Worm (Caenorhabditis elegans) whole organism, young adult: ENCODE measurements around the gene cts-1.

Source experiments
- B0336.3 ChIP-seq: fragments of 200-800 bp; sonication (Bioruptor generic); IDR thresholded peaks from 2 replicates; pipeline ENCODE4 v1.3.6; 2022; ENCODE audit warnings: missing genetic modification characterization, missing compliant biosample characterization
- C17E4.6 ChIP-seq: fragments of 200-800 bp; sonication (Bioruptor generic); IDR thresholded peaks from 2 replicates; pipeline ENCODE4 v1.3.6; 2022; ENCODE audit warnings: missing genetic modification reagents, missing genetic modification characterization, missing compliant biosample characterization
- F10E7.11 ChIP-seq: sonication (generic microtip); optimal IDR thresholded peaks from 2 replicates; lab custom pipeline; 2017; ENCODE audit warnings: mild to moderate bottlenecking, missing genetic modification characterization, moderate library complexity, missing compliant biosample characterization
- F23B12.7 ChIP-seq: sonication (generic microtip); optimal IDR thresholded peaks from 2 replicates; lab custom pipeline; 2017; ENCODE audit warnings: missing genetic modification characterization, mild to moderate bottlenecking, missing compliant biosample characterization, antibody characterized with exemption, moderate library complexity; ENCODE audit not compliant: insufficient read depth
- F37B4.10 ChIP-seq: fragments of 200-800 bp; sonication (Bioruptor generic); IDR thresholded peaks from 2 replicates; pipeline ENCODE4 v1.3.6; 2022; ENCODE audit warnings: missing genetic modification characterization, missing compliant biosample characterization
- F39B2.1 ChIP-seq: fragments of 200-800 bp; sonication (Bioruptor generic); IDR thresholded peaks from 2 replicates; pipeline ENCODE4 v1.3.6; 2022; ENCODE audit warnings: missing genetic modification reagents, missing genetic modification characterization, missing compliant biosample characterization
- K12H6.12 ChIP-seq: fragments of 200-800 bp; sonication (Bioruptor generic); optimal IDR thresholded peaks from 2 replicates; lab custom pipeline; 2018; ENCODE audit warnings: mild to moderate bottlenecking, missing genetic modification characterization, missing compliant biosample characterization
- Y53G8AR.9 ChIP-seq: fragments of 200-800 bp; sonication (Bioruptor generic); conservative IDR thresholded peaks from 2 replicates; pipeline ENCODE4 v1.3.6; 2022; ENCODE audit warnings: missing genetic modification reagents, missing genetic modification characterization, missing compliant biosample characterization
- Y67H2A.10 ChIP-seq: fragments of 200-800 bp; sonication (Bioruptor generic); conservative IDR thresholded peaks from 2 replicates; pipeline ENCODE4 v1.3.6; 2022; ENCODE audit warnings: missing genetic modification reagents, missing genetic modification characterization, missing compliant biosample characterization
- Y95B8A.8 ChIP-seq: fragments of 200-800 bp; sonication (Bioruptor generic); IDR thresholded peaks from 2 replicates; pipeline ENCODE4 v1.3.6; 2022; ENCODE audit warnings: missing genetic modification reagents, missing genetic modification characterization, missing compliant biosample characterization
- ZK185.1 ChIP-seq: sonication (generic microtip); optimal IDR thresholded peaks from 2 replicates; lab custom pipeline; 2016; ENCODE audit warnings: mild to moderate bottlenecking, missing genetic modification characterization, missing compliant biosample characterization; ENCODE audit not compliant: poor library complexity, severe bottlenecking
- akir-1 ChIP-seq: fragments of 200-800 bp; sonication (Bioruptor generic); optimal IDR thresholded peaks from 2 replicates; lab custom pipeline; 2018; ENCODE audit warnings: mild to moderate bottlenecking, missing genetic modification characterization, moderate library complexity, missing compliant biosample characterization
- ama-1 ChIP-seq, 3 experiments: fragments of 150-350 bp in 1 of 3; sonication (generic microtip) in 2 of 3; optimal IDR thresholded peaks; 2 replicates each; lab custom pipeline; 2014 to 2018; ENCODE audit warnings: missing biosample characterization in 2 of 3, missing genetic modification characterization in 2 of 3, missing genetic modification reagents in 2 of 3
- athp-1 ChIP-seq: sonication (generic microtip); optimal IDR thresholded peaks from 2 replicates; lab custom pipeline; 2017; ENCODE audit warnings: mild to moderate bottlenecking, missing genetic modification characterization, missing compliant biosample characterization
- cebp-1 ChIP-seq, 2 experiments: fragments of 200-800 bp in 1 of 2; sonication (Bioruptor generic) in 1 of 2; sonication (generic microtip) in 1 of 2; IDR thresholded peaks in 1 of 2; optimal IDR thresholded peaks in 1 of 2; 2 replicates each; pipeline versions ENCODE4 v1.3.6 to Lab custom; 2017 to 2022; ENCODE audit warnings: missing compliant biosample characterization in 2 of 2, missing genetic modification characterization in 2 of 2, mild to moderate bottlenecking in 1 of 2, missing genetic modification reagents in 1 of 2, moderate library complexity in 1 of 2
- ceh-27 ChIP-seq: fragments of 200-800 bp; sonication (Bioruptor generic); optimal IDR thresholded peaks from 2 replicates; lab custom pipeline; 2018; ENCODE audit warnings: mild to moderate bottlenecking, missing genetic modification characterization, moderate library complexity, missing compliant biosample characterization
- ceh-79 ChIP-seq: sonication (generic microtip); optimal IDR thresholded peaks from 2 replicates; lab custom pipeline; 2017; ENCODE audit warnings: mild to moderate bottlenecking, missing genetic modification characterization, missing compliant biosample characterization
- efl-1 ChIP-seq: fragments of 150-350 bp; optimal IDR thresholded peaks from 2 replicates; lab custom pipeline; 2014; ENCODE audit warnings: missing biosample characterization, missing genetic modification reagents, missing genetic modification characterization
- egl-44 ChIP-seq: fragments of 200-800 bp; sonication (Bioruptor generic); IDR thresholded peaks from 2 replicates; pipeline ENCODE4 v1.3.6; 2022; ENCODE audit warnings: missing genetic modification reagents, missing genetic modification characterization, missing compliant biosample characterization
- ekl-4 ChIP-seq: fragments of 200-800 bp; sonication (Bioruptor generic); IDR thresholded peaks from 2 replicates; pipeline ENCODE4 v1.3.6; 2022; ENCODE audit warnings: missing genetic modification reagents, missing genetic modification characterization, missing compliant biosample characterization
- hlh-26 ChIP-seq: fragments of 200-800 bp; sonication (Bioruptor generic); conservative IDR thresholded peaks from 2 replicates; pipeline ENCODE4 v1.3.6; 2022; ENCODE audit warnings: missing genetic modification reagents, missing genetic modification characterization, missing compliant biosample characterization
- hmg-1.2 ChIP-seq: fragments of 200-800 bp; sonication (Bioruptor generic); IDR thresholded peaks from 2 replicates; pipeline ENCODE4 v1.3.6; 2022; ENCODE audit warnings: missing genetic modification reagents, missing genetic modification characterization, missing compliant biosample characterization
- hmg-20 ChIP-seq: fragments of 200-800 bp; sonication (Bioruptor generic); IDR thresholded peaks from 2 replicates; pipeline ENCODE4 v1.3.6; 2022; ENCODE audit warnings: missing genetic modification reagents, missing genetic modification characterization, missing compliant biosample characterization
- lag-1 ChIP-seq: fragments of 200-800 bp; sonication (Bioruptor generic); IDR thresholded peaks from 2 replicates; pipeline ENCODE4 v1.3.6; 2022; ENCODE audit warnings: missing genetic modification reagents, missing genetic modification characterization, missing compliant biosample characterization
- let-526 ChIP-seq: fragments of 200-800 bp; sonication (Bioruptor generic); IDR thresholded peaks from 2 replicates; pipeline ENCODE4 v1.3.6; 2022; ENCODE audit warnings: missing genetic modification reagents, missing genetic modification characterization, missing compliant biosample characterization
- lsl-1 ChIP-seq: fragments of 200-800 bp; sonication (Bioruptor generic); optimal IDR thresholded peaks from 2 replicates; lab custom pipeline; 2018; ENCODE audit warnings: mild to moderate bottlenecking, missing genetic modification characterization, moderate library complexity, missing compliant biosample characterization
- madf-8 ChIP-seq: fragments of 200-800 bp; sonication (Bioruptor generic); conservative IDR thresholded peaks from 2 replicates; pipeline ENCODE4 v1.3.6; 2022; ENCODE audit warnings: missing genetic modification reagents, missing genetic modification characterization, missing compliant biosample characterization
- nfya-2 ChIP-seq: fragments of 200-800 bp; sonication (Bioruptor generic); IDR thresholded peaks from 2 replicates; pipeline ENCODE4 v1.3.6; 2022; ENCODE audit warnings: missing genetic modification reagents, missing genetic modification characterization, missing compliant biosample characterization
- nhr-27 ChIP-seq: fragments of 200-800 bp; sonication (Bioruptor generic); optimal IDR thresholded peaks from 2 replicates; lab custom pipeline; 2018; ENCODE audit warnings: mild to moderate bottlenecking, missing genetic modification characterization, moderate library complexity, missing compliant biosample characterization
- nhr-90 ChIP-seq: sonication (generic microtip); optimal IDR thresholded peaks from 2 replicates; lab custom pipeline; 2016; ENCODE audit warnings: missing genotype, mild to moderate bottlenecking, missing genetic modification characterization, missing compliant biosample characterization
- somi-1 ChIP-seq: fragments of 200-800 bp; sonication (Bioruptor generic); optimal IDR thresholded peaks from 2 replicates; lab custom pipeline; 2018; ENCODE audit warnings: mild to moderate bottlenecking, missing genetic modification characterization, missing compliant biosample characterization
- tbx-9 ChIP-seq: sonication (generic microtip); optimal IDR thresholded peaks from 2 replicates; lab custom pipeline; 2016; ENCODE audit warnings: borderline replicate concordance, missing genetic modification characterization, inconsistent platforms, missing compliant biosample characterization
- unc-130 ChIP-seq: sonication (generic microtip); optimal IDR thresholded peaks from 2 replicates; lab custom pipeline; 2016; ENCODE audit warnings: missing genetic modification reagents, missing genetic modification characterization, missing compliant biosample characterization
- unc-62 ChIP-seq: fragments of 150-350 bp; optimal IDR thresholded peaks from 2 replicates; lab custom pipeline; 2014; ENCODE audit warnings: missing biosample characterization, missing genetic modification reagents, missing genetic modification characterization
- xnd-1 ChIP-seq: sonication (generic microtip); optimal IDR thresholded peaks from 2 replicates; lab custom pipeline; 2016; ENCODE audit warnings: missing genotype, missing genetic modification reagents, missing genetic modification characterization, missing compliant biosample characterization
- zfh-2 ChIP-seq: fragments of 200-800 bp; sonication (Bioruptor generic); conservative IDR thresholded peaks from 2 replicates; pipeline ENCODE4 v1.3.6; 2022; ENCODE audit warnings: missing genetic modification reagents, missing genetic modification characterization, missing compliant biosample characterization
- zim-3 ChIP-seq: sonication (generic microtip); optimal IDR thresholded peaks from 2 replicates; lab custom pipeline; 2017; ENCODE audit warnings: mild to moderate bottlenecking, missing genetic modification characterization, moderate library complexity, missing compliant biosample characterization
- ztf-18 ChIP-seq: sonication (generic microtip); optimal IDR thresholded peaks from 2 replicates; lab custom pipeline; 2016; ENCODE audit warnings: missing genotype, mild to moderate bottlenecking, missing genetic modification characterization, missing compliant biosample characterization

The cts-1 gene

ce11 chrIII:10216585-10217278 lies at the start of gene cts-1 (continued):
- peak; percentile 63 for TF ChIP-seq nhr-90 (tag; lab: Kevin White, UChicago)
- TF ChIP-seq F37B4.10 (GFP tag; lab: Robert Waterston, UW) = no peak
- TF ChIP-seq ceh-27 (GFP tag; lab: Kevin White, UChicago) = no peak
- peak; percentile 53 for TF ChIP-seq athp-1 (tag; lab: Kevin White, UChicago)
- TF ChIP-seq efl-1 (GFP tag; lab: Kevin White, UChicago) = peak; percentile 41
- peak; percentile 57 for TF ChIP-seq F23B12.7 (tag; lab: Kevin White, UChicago)
- no peak for TF ChIP-seq egl-44
- no peak for TF ChIP-seq hlh-26 (GFP tag; lab: Robert Waterston, UW)
- TF ChIP-seq F39B2.1 (GFP tag; lab: Robert Waterston, UW) = no peak
- peak; percentile 55 for TF ChIP-seq unc-62
- peak; percentile 63 for TF ChIP-seq ZK185.1 (tag; lab: Kevin White, UChicago)
- no peak for TF ChIP-seq K12H6.12 (tag; lab: Kevin White, UChicago)
- no peak for TF ChIP-seq C17E4.6 (GFP tag; lab: Robert Waterston, UW)
- TF ChIP-seq F10E7.11 (tag; lab: Kevin White, UChicago) = peak; percentile 32
- TF ChIP-seq xnd-1 (tag; lab: Kevin White, UChicago) = no peak
- no peak for TF ChIP-seq zfh-2
- no peak for TF ChIP-seq nfya-2 (GFP tag; lab: Robert Waterston, UW)
- TF ChIP-seq Y53G8AR.9 (GFP tag; lab: Robert Waterston, UW) = no peak

DNA sequence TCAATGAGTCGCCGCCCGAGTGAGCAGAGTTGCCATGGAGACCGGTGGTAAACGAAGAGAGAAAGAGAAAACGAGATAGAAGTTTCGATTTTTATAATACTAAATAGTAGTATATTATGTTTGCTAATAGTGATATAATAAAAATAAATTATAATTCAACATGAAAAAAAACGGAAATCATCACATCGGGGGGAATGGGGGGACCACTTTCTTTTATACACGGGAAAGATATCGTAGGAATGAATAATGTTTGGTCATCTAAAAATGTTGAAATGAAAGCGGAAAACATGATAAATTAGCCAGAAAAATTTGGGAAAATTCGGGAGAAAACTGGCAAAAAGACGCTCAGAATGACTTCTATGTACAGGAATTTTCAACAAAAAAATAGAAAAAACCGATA lies 45.2 kb upstream of the cts-1 start, which contains the start of gene bbs-5:
Gene bbs-5, minus strand, starts transcription at position 101 of the 400 bp plus-strand sequence.
- TF ChIP-seq ztf-18 (tag; lab: Kevin White, UChicago) (no peak), Y67H2A.10 (GFP tag; lab: Robert Waterston, UW) (no peak), ZK185.1 (tag; lab: Kevin White, UChicago) (no peak), B0336.3 (GFP tag; lab: Robert Waterston, UW) (no peak), hmg-1.2 (GFP tag; lab: Robert Waterston, UW) (no peak), ceh-79 (tag; lab: Kevin White, UChicago) (no peak), unc-130 (no peak), somi-1 (GFP tag; lab: Kevin White, UChicago) (no peak), tbx-9 (tag; lab: Kevin White, UChicago) (no peak), C17E4.6 (GFP tag; lab: Robert Waterston, UW) (no peak), let-526 (GFP tag; lab: Robert Waterston, UW) (no peak), F10E7.11 (tag; lab: Kevin White, UChicago) (no peak), lag-1 (GFP tag; lab: Robert Waterston, UW) (no peak), madf-8 (GFP tag; lab: Robert Waterston, UW) (no peak), zim-3 (tag; lab: Kevin White, UChicago) (no peak), cebp-1 (GFP tag; IDR thresholded peaks at IDR 0.05; lab: Robert Waterston, UW) (no peak), cebp-1 (tag; optimal IDR thresholded peaks at IDR 0.05; lab: Kevin White, UChicago) (no peak), ekl-4 (GFP tag; lab: Robert Waterston, UW) (no peak), hmg-20 (GFP tag; lab: Robert Waterston, UW) (no peak)

ce11 chrIII:10261256-10261655 lies 44.8 kb upstream of the cts-1 start:
- TF ChIP-seq lsl-1 (GFP tag; lab: Kevin White, UChicago) (peak; percentile 11), ama-1 (optimal IDR thresholded peaks at IDR 0.05; lab: Kevin White, UChicago) (no peak), ama-1 (GFP tag; optimal IDR thresholded peaks at IDR 0.05; lab: Kevin White, UChicago) (no peak), akir-1 (GFP tag; lab: Kevin White, UChicago) (no peak), nhr-27 (tag; lab: Kevin White, UChicago) (no peak), hmg-1.2 (GFP tag; lab: Robert Waterston, UW) (no peak), Y95B8A.8 (GFP tag; lab: Robert Waterston, UW) (no peak)
